Fruit fly (Drosophila melanogaster) Kc167 (cell line): Measurements from ENCODE around the gene DIP-epsilon.

Source experiments
- Myc ChIP-seq: fragments of >200 bp; optimal IDR thresholded peaks from 2 replicates; lab custom pipeline; 2017; ENCODE audit warnings: missing external identifiers
- Sin3A ChIP-seq: fragments of >200 bp; optimal IDR thresholded peaks from 2 replicates; lab custom pipeline; 2018; ENCODE audit warnings: missing external identifiers
- h ChIP-seq: fragments of >200 bp; optimal IDR thresholded peaks from 3 replicates; lab custom pipeline; 2018; ENCODE audit warnings: missing external identifiers
- insv ChIP-seq: fragments of >200 bp; optimal IDR thresholded peaks from 3 replicates; lab custom pipeline; 2018; ENCODE audit warnings: missing external identifiers
- psq ChIP-seq: fragments of >200 bp; optimal IDR thresholded peaks from 2 replicates; lab custom pipeline; 2017; ENCODE audit warnings: missing external identifiers

DNA sequence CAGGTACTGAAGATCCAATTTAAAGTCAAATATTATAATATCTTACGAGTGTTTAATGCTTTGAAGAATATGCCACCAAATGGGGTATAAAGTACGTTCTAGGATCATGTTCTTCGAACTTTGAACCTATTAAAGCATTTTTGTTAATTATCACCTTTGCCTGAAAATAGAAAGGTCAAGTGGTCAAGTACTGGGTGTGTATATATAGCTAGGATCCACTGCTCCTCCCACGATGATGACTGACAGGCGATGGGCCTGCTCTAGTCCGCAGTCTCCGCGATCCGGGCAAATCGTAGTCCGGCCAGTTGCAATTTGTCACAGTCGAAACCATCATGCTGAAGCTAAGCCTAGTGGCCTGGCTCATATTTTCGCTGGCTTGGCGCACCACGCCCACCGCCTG, 30.2 kb downstream of the DIP-epsilon start, which contains the start of gene Nepl5:
- TF ChIP-seq h (lab: Kevin White, UChicago): no peak
- no peak for TF ChIP-seq insv (lab: Kevin White, UChicago)
- TF ChIP-seq psq (lab: Kevin White, UChicago): no peak
- no peak for TF ChIP-seq Myc (lab: Kevin White, UChicago)
- no peak for TF ChIP-seq Sin3A (lab: Kevin White, UChicago)
